1 fruit fly cellular context compared by ENCODE assay signal in genomic region chrX:11090161-11090560, dm6.
TF ChIP-seq lines count a peak whose summit lies in the region.

TSS of gene CG2076 (plus strand) at chrX:11090210.

TF ChIP-seq in whole organism, embryonic, 481 proteins besides CTCF, POLR2A, EP300 and RAD21 (continued from another document):
- TF ChIP-seq CG9609 (GFP tag; optimal IDR thresholded peaks at IDR 0.05; lab: Kevin White, UChicago) (no peak), Hey (tag; optimal IDR thresholded peaks at IDR 0.05; lab: Kevin White, UChicago) (no peak), E2f2 (GFP tag; IDR thresholded peaks at IDR 0.05; lab: Robert Waterston, UW) (peak; percentile 82), zf30C (GFP tag; optimal IDR thresholded peaks at IDR 0.05; lab: Kevin White, UChicago) (no peak), ewg (GFP tag; optimal IDR thresholded peaks at IDR 0.05; lab: Kevin White, UChicago) (no peak), CG3281 (GFP tag; optimal IDR thresholded peaks at IDR 0.05; lab: Kevin White, UChicago) (no peak), Awh (GFP tag; IDR thresholded peaks at IDR 0.05; lab: Robert Waterston, UW) (no peak), Sin3A (optimal IDR thresholded peaks at IDR 0.05; lab: Kevin White, UChicago) (no peak), sna (GFP tag; IDR thresholded peaks at IDR 0.05; lab: Robert Waterston, UW; ENCODE audit: partially characterized antibody) (peak; percentile 93), fru (optimal IDR thresholded peaks at IDR 0.05; lab: Kevin White, UChicago) (no peak), sr (GFP tag; IDR thresholded peaks at IDR 0.05; lab: Robert Waterston, UW) (no peak), CG31365 (tag; optimal IDR thresholded peaks at IDR 0.05; lab: Kevin White, UChicago) (no peak), slou (GFP tag; optimal IDR thresholded peaks at IDR 0.05; lab: Kevin White, UChicago) (no peak), Doc2 (GFP tag; IDR thresholded peaks at IDR 0.05; lab: Robert Waterston, UW) (no peak), unpg (GFP tag; optimal IDR thresholded peaks at IDR 0.05; lab: Kevin White, UChicago) (no peak), mirr (GFP tag; optimal IDR thresholded peaks at IDR 0.05; lab: Kevin White, UChicago) (no peak), CG18619 (GFP tag; optimal IDR thresholded peaks at IDR 0.05; lab: Kevin White, UChicago) (no peak), esg (GFP tag; conservative IDR thresholded peaks at IDR 0.05; lab: Robert Waterston, UW) (no peak), Mes4 (GFP tag; optimal IDR thresholded peaks at IDR 0.05; lab: Kevin White, UChicago) (no peak), tx (GFP tag; optimal IDR thresholded peaks at IDR 0.05; lab: Kevin White, UChicago) (no peak), sug (tag; optimal IDR thresholded peaks at IDR 0.05; lab: Kevin White, UChicago) (no peak), trh (GFP tag; optimal IDR thresholded peaks at IDR 0.05; lab: Kevin White, UChicago) (no peak), chinmo (GFP tag; IDR thresholded peaks at IDR 0.05; lab: Robert Waterston, UW; ENCODE audit: partially characterized antibody) (peak; percentile 81; the same call in 3 of the 4 replicates), CG7745 (tag; optimal IDR thresholded peaks at IDR 0.05; lab: Kevin White, UChicago) (no peak), ftz-f1 (GFP tag; optimal IDR thresholded peaks at IDR 0.05; lab: Kevin White, UChicago) (no peak), Ptx1 (GFP tag; IDR thresholded peaks at IDR 0.05; lab: Robert Waterston, UW) (no peak), CG14667 (GFP tag; IDR thresholded peaks at IDR 0.05; lab: Robert Waterston, UW) (no peak), pb (GFP tag; optimal IDR thresholded peaks at IDR 0.05; lab: Kevin White, UChicago) (no peak), Stat92E (GFP tag; optimal IDR thresholded peaks at IDR 0.05; lab: Kevin White, UChicago) (no peak), CG3407 (GFP tag; optimal IDR thresholded peaks at IDR 0.05; lab: Kevin White, UChicago) (no peak), CG12071 (GFP tag; optimal IDR thresholded peaks at IDR 0.05; lab: Kevin White, UChicago) (no peak), Spps (tag; optimal IDR thresholded peaks at IDR 0.05; lab: Kevin White, UChicago) (no peak), CG17612 (GFP tag; IDR thresholded peaks at IDR 0.05; lab: Robert Waterston, UW) (no peak), CG7357 (GFP tag; IDR thresholded peaks at IDR 0.05; lab: Robert Waterston, UW) (no peak), CG18599 (GFP tag; optimal IDR thresholded peaks at IDR 0.05; lab: Kevin White, UChicago) (no peak), rib (GFP tag; IDR thresholded peaks at IDR 0.05; lab: Robert Waterston, UW) (no peak), al (GFP tag; IDR thresholded peaks at IDR 0.05; lab: Robert Waterston, UW) (no peak), Fer1 (GFP tag; optimal IDR thresholded peaks at IDR 0.05; lab: Kevin White, UChicago) (no peak), D19B (GFP tag; optimal IDR thresholded peaks at IDR 0.05; lab: Kevin White, UChicago) (no peak), H15 (GFP tag; IDR thresholded peaks at IDR 0.05; lab: Robert Waterston, UW) (no peak), CG17328 (GFP tag; IDR thresholded peaks at IDR 0.05; lab: Robert Waterston, UW) (no peak), hkb (optimal IDR thresholded peaks at IDR 0.05; lab: Kevin White, UChicago) (no peak), hkb (GFP tag; IDR thresholded peaks at IDR 0.05; lab: Robert Waterston, UW) (no peak), Dad (GFP tag; optimal IDR thresholded peaks at IDR 0.05; lab: Kevin White, UChicago) (no peak), BEAF-32 (GFP tag; optimal IDR thresholded peaks at IDR 0.05; lab: Kevin White, UChicago) (peak; percentile 81), Meics (GFP tag; optimal IDR thresholded peaks at IDR 0.05; lab: Kevin White, UChicago) (no peak), Hsf (GFP tag; optimal IDR thresholded peaks at IDR 0.05; lab: Kevin White, UChicago) (no peak), pnt (GFP tag; optimal IDR thresholded peaks at IDR 0.05; lab: Kevin White, UChicago) (no peak), CG6254 (GFP tag; optimal IDR thresholded peaks at IDR 0.05; lab: Kevin White, UChicago) (no peak), CrebB (tag; optimal IDR thresholded peaks at IDR 0.05; lab: Kevin White, UChicago) (no peak), HLH3B (GFP tag; IDR thresholded peaks at IDR 0.05; lab: Robert Waterston, UW) (no peak), tgo (GFP tag; IDR thresholded peaks at IDR 0.05; lab: Robert Waterston, UW) (no peak), CG8944 (GFP tag; optimal IDR thresholded peaks at IDR 0.05; lab: Kevin White, UChicago) (no peak), CG12236 (GFP tag; optimal IDR thresholded peaks at IDR 0.05; lab: Kevin White, UChicago) (no peak), CG13287 (GFP tag; IDR thresholded peaks at IDR 0.05; lab: Robert Waterston, UW; ENCODE audit: partially characterized antibody) (peak; percentile 94)
